Fruit fly (Drosophila melanogaster) whole organism, embryonic: ENCODE measurements around the gene CG42393.
A peak's percentile ranks its signal among the peaks of the same experiment; 100 is the strongest.

Source experiments
- Ada2b ChIP-seq: fragments of 200-800 bp; sonication (Bioruptor generic); IDR thresholded peaks from 2 replicates; pipeline ENCODE4 v1.3.6; 2022; ENCODE audit warnings: missing biosample characterization, missing genetic modification characterization
- Aef1 ChIP-seq: fragments of 200-800 bp; sonication (Bioruptor generic); IDR thresholded peaks from 3 replicates; pipeline ENCODE4 v1.3.6; 2022; ENCODE audit warnings: missing biosample characterization, missing genetic modification characterization
- Atf3 ChIP-seq: fragments of 200-800 bp; sonication (Bioruptor generic); optimal IDR thresholded peaks from 3 replicates; lab custom pipeline; 2016; ENCODE audit warnings: missing biosample characterization, missing genetic modification characterization
- BtbVII ChIP-seq: fragments of 200-800 bp; sonication (Bioruptor generic); optimal IDR thresholded peaks from 3 replicates; lab custom pipeline; 2017; ENCODE audit warnings: missing biosample characterization, mild to moderate bottlenecking, missing genetic modification characterization
- CG10543 ChIP-seq: fragments of 200-800 bp; sonication (Bioruptor generic); optimal IDR thresholded peaks from 3 replicates; lab custom pipeline; 2017; ENCODE audit warnings: missing biosample characterization, mild to moderate bottlenecking, missing genetic modification characterization, moderate library complexity
- CG11093 ChIP-seq: fragments of 200-800 bp; sonication (Bioruptor generic); IDR thresholded peaks from 3 replicates; pipeline ENCODE4 v1.3.6; 2022; ENCODE audit warnings: missing biosample characterization, missing genetic modification characterization
- CG11695 ChIP-seq: fragments of 200-800 bp; sonication (Bioruptor generic); IDR thresholded peaks from 3 replicates; pipeline ENCODE4 v1.3.6; 2022; ENCODE audit warnings: missing biosample characterization, missing genetic modification characterization
- CG14441 ChIP-seq: fragments of 200-800 bp; sonication (Bioruptor generic); IDR thresholded peaks from 2 replicates; pipeline ENCODE4 v1.3.6; 2022; ENCODE audit warnings: missing biosample characterization, missing genetic modification characterization
- CG1792 ChIP-seq: fragments of 200-800 bp; sonication (Bioruptor generic); optimal IDR thresholded peaks from 2 replicates; lab custom pipeline; 2016; ENCODE audit warnings: missing biosample characterization, missing genetic modification characterization
- CG18599 ChIP-seq: fragments of 200-800 bp; sonication (Bioruptor generic); optimal IDR thresholded peaks from 3 replicates; lab custom pipeline; 2017; ENCODE audit warnings: missing biosample characterization, missing genetic modification characterization, mild to moderate bottlenecking, moderate library complexity, missing genetic modification reagents
- CG32767 ChIP-seq: fragments of 200-800 bp; sonication (Bioruptor generic); IDR thresholded peaks from 2 replicates; pipeline ENCODE4 v1.3.6; 2022; ENCODE audit warnings: missing biosample characterization, missing genetic modification characterization
- CG32772 ChIP-seq: fragments of 200-800 bp; sonication (Bioruptor generic); IDR thresholded peaks from 2 replicates; pipeline ENCODE4 v1.3.6; 2022; ENCODE audit warnings: missing biosample characterization, missing genetic modification characterization
- CG34422 ChIP-seq: fragments of 200-800 bp; sonication (Bioruptor generic); IDR thresholded peaks from 3 replicates; pipeline ENCODE4 v1.3.6; 2022; ENCODE audit warnings: missing biosample characterization, missing genetic modification characterization
- CG4424 ChIP-seq: fragments of 200-800 bp; sonication (Bioruptor generic); optimal IDR thresholded peaks from 3 replicates; lab custom pipeline; 2016; ENCODE audit warnings: missing biosample characterization, missing genetic modification characterization
- CG7987 ChIP-seq: fragments of 200-800 bp; sonication (Bioruptor generic); optimal IDR thresholded peaks from 2 replicates; lab custom pipeline; 2018; ENCODE audit warnings: missing biosample characterization, mild to moderate bottlenecking, missing genetic modification characterization, moderate library complexity
- CG8281 ChIP-seq: fragments of 200-800 bp; sonication (Bioruptor generic); optimal IDR thresholded peaks from 2 replicates; lab custom pipeline; 2018; ENCODE audit warnings: missing biosample characterization, mild to moderate bottlenecking, missing genetic modification characterization, moderate library complexity
- CG9437 ChIP-seq: fragments of 200-800 bp; sonication (Bioruptor generic); optimal IDR thresholded peaks from 2 replicates; lab custom pipeline; 2018; ENCODE audit warnings: missing biosample characterization, mild to moderate bottlenecking, missing genetic modification characterization
- CG9609 ChIP-seq: fragments of 200-800 bp; sonication (Bioruptor generic); optimal IDR thresholded peaks from 3 replicates; lab custom pipeline; 2016; ENCODE audit warnings: missing biosample characterization, missing genetic modification characterization
- CHES-1-like ChIP-seq: fragments of 200-800 bp; sonication (Bioruptor generic); optimal IDR thresholded peaks from 2 replicates; lab custom pipeline; 2016; ENCODE audit warnings: missing biosample characterization, missing genetic modification characterization
- D19A ChIP-seq: fragments of 200-800 bp; optimal IDR thresholded peaks from 3 replicates; lab custom pipeline; 2019; ENCODE audit warnings: missing biosample characterization, mild to moderate bottlenecking, missing genetic modification characterization, moderate library complexity
- Dip2 ChIP-seq: fragments of 200-800 bp; sonication (Bioruptor generic); IDR thresholded peaks from 2 replicates; pipeline ENCODE4 v1.3.6; 2022; ENCODE audit warnings: missing biosample characterization, missing genetic modification characterization
- Dll ChIP-seq: fragments of 200-800 bp; sonication (Bioruptor generic); IDR thresholded peaks from 4 replicates; pipeline ENCODE4 v1.3.6; 2022; ENCODE audit warnings: missing biosample characterization, missing genetic modification characterization; ENCODE audit not compliant: partially characterized antibody
- Drgx ChIP-seq: fragments of 200-800 bp; sonication (Bioruptor generic); IDR thresholded peaks from 2 replicates; pipeline ENCODE4 v1.3.6; 2022; ENCODE audit warnings: missing biosample characterization, missing genetic modification characterization
- Ets65A ChIP-seq: fragments of 200-800 bp; sonication (Bioruptor generic); peaks from one replicate; lab custom pipeline; 2016; ENCODE audit warnings: missing biosample characterization, missing genetic modification characterization
- Fer1 ChIP-seq: fragments of 200-800 bp; sonication (Bioruptor generic); optimal IDR thresholded peaks from 2 replicates; lab custom pipeline; 2017; ENCODE audit warnings: missing biosample characterization, mild to moderate bottlenecking, missing genetic modification characterization
- H15 ChIP-seq: fragments of 200-800 bp; sonication (Bioruptor generic); IDR thresholded peaks from 3 replicates; pipeline ENCODE4 v1.3.6; 2022; ENCODE audit warnings: missing biosample characterization, missing genetic modification characterization
- Hmr ChIP-seq: fragments of 200-800 bp; sonication (Bioruptor generic); optimal IDR thresholded peaks from 3 replicates; lab custom pipeline; 2017; ENCODE audit warnings: mild to moderate bottlenecking, missing biosample characterization, missing genetic modification reagents, missing genetic modification characterization
- Stat92E ChIP-seq, 3 experiments: fragments of >200 bp in 2 of 3; fragments of 200-800 bp in 1 of 3; sonication (Bioruptor generic) in 1 of 3; optimal IDR thresholded peaks; 2 replicates each; lab custom pipeline; 2017 to 2019; ENCODE audit warnings: missing biosample characterization in 3 of 3, missing genetic modification characterization in 3 of 3, mild to moderate bottlenecking in 1 of 3, moderate library complexity in 1 of 3
- Vsx1 ChIP-seq: fragments of 200-800 bp; sonication (Bioruptor generic); optimal IDR thresholded peaks from 2 replicates; lab custom pipeline; 2017; ENCODE audit warnings: missing biosample characterization, mild to moderate bottlenecking, missing genetic modification characterization, missing genetic modification reagents
- ap ChIP-seq: fragments of 200-800 bp; sonication (Bioruptor generic); IDR thresholded peaks from 2 replicates; pipeline ENCODE4 v1.3.6; 2022; ENCODE audit warnings: missing biosample characterization, missing genetic modification characterization
- ase ChIP-seq: fragments of 200-800 bp; sonication (Bioruptor generic); IDR thresholded peaks from 3 replicates; pipeline ENCODE4 v1.3.6; 2022; ENCODE audit warnings: missing biosample characterization, missing genetic modification characterization
- ato ChIP-seq: fragments of 200-800 bp; sonication (Bioruptor generic); IDR thresholded peaks from 2 replicates; pipeline ENCODE4 v1.3.6; 2022; ENCODE audit warnings: missing biosample characterization, missing genetic modification characterization; ENCODE audit not compliant: partially characterized antibody
- btn ChIP-seq: fragments of 200-800 bp; sonication (Bioruptor generic); optimal IDR thresholded peaks from 2 replicates; lab custom pipeline; 2016; ENCODE audit warnings: missing biosample characterization, missing genetic modification characterization
- caup ChIP-seq: fragments of 200-800 bp; sonication (Bioruptor generic); optimal IDR thresholded peaks from 3 replicates; lab custom pipeline; 2017; ENCODE audit warnings: missing biosample characterization, mild to moderate bottlenecking, missing genetic modification characterization, moderate library complexity; ENCODE audit not compliant: severe bottlenecking
- crc ChIP-seq: fragments of 200-800 bp; sonication (Bioruptor generic); optimal IDR thresholded peaks from 2 replicates; lab custom pipeline; 2016; ENCODE audit warnings: missing biosample characterization, missing genetic modification characterization
- dati ChIP-seq: fragments of 200-800 bp; sonication (Bioruptor generic); IDR thresholded peaks from 2 replicates; pipeline ENCODE4 v1.3.6; 2022; ENCODE audit warnings: missing biosample characterization, missing genetic modification characterization
- dmrt11E ChIP-seq: fragments of 200-800 bp; sonication (Bioruptor generic); optimal IDR thresholded peaks from 3 replicates; lab custom pipeline; 2018; ENCODE audit warnings: missing biosample characterization, mild to moderate bottlenecking, missing genetic modification characterization, moderate library complexity
- ftz-f1 ChIP-seq: fragments of 200-800 bp; sonication (Bioruptor generic); optimal IDR thresholded peaks from 2 replicates; lab custom pipeline; 2016; ENCODE audit warnings: missing biosample characterization, missing genetic modification characterization
- grau ChIP-seq: fragments of 200-800 bp; optimal IDR thresholded peaks from 3 replicates; lab custom pipeline; 2019; ENCODE audit warnings: missing biosample characterization, mild to moderate bottlenecking, missing genetic modification characterization, moderate library complexity
- ham ChIP-seq: fragments of 200-800 bp; sonication (Bioruptor generic); IDR thresholded peaks from 2 replicates; pipeline ENCODE4 v1.3.6; 2022; ENCODE audit warnings: missing biosample characterization, missing genetic modification characterization
- hkb ChIP-seq, 2 experiments: fragments of 200-800 bp in 1 of 2; fragments of >200 bp in 1 of 2; sonication (Bioruptor generic) in 1 of 2; IDR thresholded peaks in 1 of 2; optimal IDR thresholded peaks in 1 of 2; 2 replicates each; pipeline versions ENCODE4 v1.3.6 to Lab custom; 2017 to 2022; ENCODE audit warnings: missing biosample characterization in 1 of 2, missing genetic modification characterization in 1 of 2
- ken ChIP-seq: fragments of 200-800 bp; sonication (Bioruptor generic); IDR thresholded peaks from 3 replicates; pipeline ENCODE4 v1.3.6; 2022; ENCODE audit warnings: missing biosample characterization, missing genetic modification characterization
- mirr ChIP-seq: fragments of 200-800 bp; sonication (Bioruptor generic); optimal IDR thresholded peaks from 3 replicates; lab custom pipeline; 2018; ENCODE audit warnings: missing biosample characterization, mild to moderate bottlenecking, missing genetic modification characterization
- pita ChIP-seq: fragments of 200-800 bp; sonication (Bioruptor generic); optimal IDR thresholded peaks from 2 replicates; lab custom pipeline; 2017; ENCODE audit warnings: missing biosample characterization, mild to moderate bottlenecking, missing genetic modification characterization
- pum ChIP-seq: fragments of 200-800 bp; sonication (Bioruptor generic); optimal IDR thresholded peaks from 2 replicates; lab custom pipeline; 2016; ENCODE audit warnings: missing biosample characterization, missing genetic modification characterization
- schlank ChIP-seq: fragments of 200-800 bp; sonication (Bioruptor generic); optimal IDR thresholded peaks from 2 replicates; lab custom pipeline; 2018; ENCODE audit warnings: missing biosample characterization, mild to moderate bottlenecking, missing genetic modification characterization
- sna ChIP-seq: fragments of 200-800 bp; sonication (Bioruptor generic); IDR thresholded peaks from 2 replicates; pipeline ENCODE4 v1.3.6; 2022; ENCODE audit warnings: missing biosample characterization, missing genetic modification characterization; ENCODE audit not compliant: partially characterized antibody
- tap ChIP-seq: fragments of 200-800 bp; optimal IDR thresholded peaks from 3 replicates; lab custom pipeline; 2019; ENCODE audit warnings: missing biosample characterization, mild to moderate bottlenecking, missing genetic modification characterization, moderate library complexity
- tio ChIP-seq: fragments of 200-800 bp; sonication (Bioruptor generic); optimal IDR thresholded peaks from 2 replicates; lab custom pipeline; 2017; ENCODE audit warnings: missing biosample characterization, missing genetic modification characterization, inconsistent platforms
- tna ChIP-seq: fragments of 200-800 bp; sonication (Bioruptor generic); IDR thresholded peaks from 2 replicates; pipeline ENCODE4 v1.3.6; 2022; ENCODE audit warnings: missing biosample characterization, missing genetic modification characterization; ENCODE audit not compliant: partially characterized antibody
- usp ChIP-seq: fragments of >200 bp; optimal IDR thresholded peaks from 2 replicates; lab custom pipeline; 2017; ENCODE audit warnings: missing biosample characterization, missing genetic modification characterization
- vfl ChIP-seq: fragments of 200-800 bp; sonication (Bioruptor generic); optimal IDR thresholded peaks from 2 replicates; lab custom pipeline; 2016; ENCODE audit warnings: missing biosample characterization, missing genetic modification characterization

Gene CG42393

DNA sequence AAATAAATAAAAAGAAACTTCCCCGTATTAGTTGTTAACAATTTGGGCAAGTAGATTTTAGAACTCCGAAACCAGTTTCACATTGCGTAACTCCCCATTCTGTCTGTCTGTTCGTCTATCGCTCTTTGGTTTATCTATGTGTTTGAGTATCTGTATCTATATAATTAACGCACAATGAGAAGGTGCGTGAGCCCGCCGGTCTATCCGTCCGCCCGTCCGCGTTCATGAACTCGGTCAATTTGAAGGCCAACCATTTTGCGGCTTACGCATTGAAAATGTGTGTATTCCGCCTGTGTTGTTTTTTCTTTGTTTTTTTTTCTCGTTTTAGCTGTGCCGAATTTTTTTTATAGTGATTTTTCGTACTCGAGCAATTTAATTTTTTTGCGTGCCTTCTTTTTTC lies 40.4 kb upstream of the CG42393 start (continued):
- TF ChIP-seq btn (GFP tag; lab: Kevin White, UChicago) (no peak), CG9437 (GFP tag; lab: Kevin White, UChicago) (no peak), CG10543 (GFP tag; lab: Kevin White, UChicago) (peak; percentile 61), D19A (no peak), Hmr (peak; percentile 24), ham (GFP tag; lab: Robert Waterston, UW) (no peak), CG11093 (GFP tag; lab: Robert Waterston, UW) (no peak), CHES-1-like (GFP tag; lab: Kevin White, UChicago) (no peak), vfl (no peak), CG18599 (GFP tag; lab: Kevin White, UChicago) (peak; percentile 39), tap (no peak), sna (GFP tag; lab: Robert Waterston, UW) (no peak), Vsx1 (GFP tag; lab: Kevin White, UChicago) (peak; percentile 20), H15 (GFP tag; lab: Robert Waterston, UW) (no peak), usp (GFP tag; lab: Kevin White, UChicago) (no peak), mirr (GFP tag; lab: Kevin White, UChicago) (peak; percentile 63), caup (GFP tag; lab: Kevin White, UChicago) (peak; percentile 12), Stat92E (GFP tag; optimal IDR thresholded peaks at IDR 0.05; lab: Kevin White, UChicago) (no peak), CG8281 (no peak), Ada2b (GFP tag; lab: Robert Waterston, UW) (no peak), tna (GFP tag; lab: Robert Waterston, UW) (no peak), ato (GFP tag; lab: Robert Waterston, UW) (no peak), pum (GFP tag; lab: Kevin White, UChicago) (no peak), CG1792 (no peak), crc (GFP tag; lab: Kevin White, UChicago) (no peak), hkb (optimal IDR thresholded peaks at IDR 0.05; lab: Kevin White, UChicago) (no peak), hkb (GFP tag; IDR thresholded peaks at IDR 0.05; lab: Robert Waterston, UW) (no peak), ken (GFP tag; lab: Robert Waterston, UW) (no peak), BtbVII (no peak), dmrt11E (tag; lab: Kevin White, UChicago) (no peak), Aef1 (GFP tag; lab: Robert Waterston, UW) (no peak), CG14441 (no peak), CG7987 (peak; percentile 14), CG32772 (no peak), pita (GFP tag; lab: Kevin White, UChicago) (no peak), Ets65A (GFP tag; lab: Kevin White, UChicago) (no peak), Drgx (no peak), CG32767 (GFP tag; lab: Robert Waterston, UW) (no peak; the same call in 1 of the 2 replicates), tio (GFP tag; lab: Kevin White, UChicago) (no peak), CG9609 (GFP tag; lab: Kevin White, UChicago) (no peak), CG34422 (GFP tag; lab: Robert Waterston, UW) (no peak), grau (tag; lab: Kevin White, UChicago) (no peak), CG11695 (GFP tag; lab: Robert Waterston, UW) (no peak), schlank (tag; lab: Kevin White, UChicago) (no peak), Fer1 (GFP tag; lab: Kevin White, UChicago) (peak; percentile 15), ase (GFP tag; lab: Robert Waterston, UW) (no peak), Dip2 (no peak), dati (no peak), ap (GFP tag; lab: Robert Waterston, UW) (no peak), Atf3 (no peak), Dll (GFP tag; lab: Robert Waterston, UW) (no peak), ftz-f1 (GFP tag; lab: Kevin White, UChicago) (peak; percentile 97), CG4424 (no peak)
